Fruit fly (Drosophila melanogaster) whole organism, prepupa: ENCODE measurements around the gene temp.
A peak's percentile ranks its signal among the peaks of the same experiment; 100 is the strongest.

Experiments
- Blimp-1 ChIP-seq: fragments of 200-800 bp; sonication (Bioruptor generic); optimal IDR thresholded peaks from 3 replicates; lab custom pipeline; 2017; ENCODE audit warnings: missing biosample characterization, missing genetic modification characterization, mild to moderate bottlenecking, moderate library complexity, missing genetic modification reagents
- CG10631 ChIP-seq: fragments of 200-800 bp; sonication (Bioruptor generic); optimal IDR thresholded peaks from 2 replicates; lab custom pipeline; 2016; ENCODE audit warnings: missing biosample characterization, missing genetic modification characterization
- CG15336 ChIP-seq: fragments of 200-800 bp; sonication (Bioruptor generic); IDR thresholded peaks from 2 replicates; pipeline ENCODE4 v1.3.6; 2022; ENCODE audit warnings: missing biosample characterization, missing genetic modification characterization
- CG1621 ChIP-seq: fragments of 200-800 bp; sonication (Bioruptor generic); optimal IDR thresholded peaks from 3 replicates; lab custom pipeline; 2018; ENCODE audit warnings: missing biosample characterization, mild to moderate bottlenecking, missing genetic modification characterization
- CG16779 ChIP-seq: fragments of 200-800 bp; sonication (Bioruptor generic); optimal IDR thresholded peaks from 3 replicates; lab custom pipeline; 2017; ENCODE audit warnings: missing biosample characterization, mild to moderate bottlenecking, missing genetic modification characterization
- CG3032 ChIP-seq: fragments of 200-800 bp; optimal IDR thresholded peaks from 2 replicates; lab custom pipeline; 2019; ENCODE audit warnings: missing biosample characterization, mild to moderate bottlenecking, missing genetic modification characterization, moderate library complexity
- CG32006 ChIP-seq: fragments of 200-800 bp; sonication (Bioruptor generic); optimal IDR thresholded peaks from 3 replicates; lab custom pipeline; 2017; ENCODE audit warnings: missing biosample characterization, mild to moderate bottlenecking, missing genetic modification characterization
- CG34406 ChIP-seq: fragments of 200-800 bp; sonication (Bioruptor generic); optimal IDR thresholded peaks from 3 replicates; lab custom pipeline; 2016; ENCODE audit warnings: missing biosample characterization, missing genetic modification characterization
- CG3919 ChIP-seq: fragments of 200-800 bp; sonication (Bioruptor generic); optimal IDR thresholded peaks from 3 replicates; lab custom pipeline; 2016; ENCODE audit warnings: missing biosample characterization, missing genetic modification characterization
- CG4318 ChIP-seq: fragments of 200-800 bp; sonication (Bioruptor generic); optimal IDR thresholded peaks from 3 replicates; lab custom pipeline; 2017; ENCODE audit warnings: missing biosample characterization, mild to moderate bottlenecking, missing genetic modification characterization
- CG6163 ChIP-seq: fragments of 200-800 bp; sonication (Bioruptor generic); IDR thresholded peaks from 3 replicates; pipeline ENCODE4 v1.3.6; 2022; ENCODE audit warnings: missing biosample characterization, missing genetic modification characterization
- CG6276 ChIP-seq: fragments of 200-800 bp; sonication (Bioruptor generic); optimal IDR thresholded peaks from 2 replicates; lab custom pipeline; 2017; ENCODE audit warnings: missing biosample characterization, mild to moderate bottlenecking, missing genetic modification characterization
- CG6792 ChIP-seq: fragments of 200-800 bp; sonication (Bioruptor generic); optimal IDR thresholded peaks from 3 replicates; lab custom pipeline; 2016; ENCODE audit warnings: missing biosample characterization, missing genetic modification characterization
- CG6854 ChIP-seq: fragments of 200-800 bp; sonication (Bioruptor generic); optimal IDR thresholded peaks from 2 replicates; lab custom pipeline; 2017; ENCODE audit warnings: missing biosample characterization, mild to moderate bottlenecking, missing genetic modification characterization
- CG7368 ChIP-seq: fragments of 200-800 bp; sonication (Bioruptor generic); optimal IDR thresholded peaks from 3 replicates; lab custom pipeline; 2016; ENCODE audit warnings: missing biosample characterization, missing genetic modification characterization
- CG8119 ChIP-seq: fragments of 200-800 bp; sonication (Bioruptor generic); IDR thresholded peaks from 3 replicates; pipeline ENCODE4 v1.3.6; 2022; ENCODE audit warnings: missing biosample characterization, missing genetic modification characterization
- CG8319 ChIP-seq: fragments of 200-800 bp; sonication (Bioruptor generic); optimal IDR thresholded peaks from 3 replicates; lab custom pipeline; 2016; ENCODE audit warnings: missing biosample characterization, missing genetic modification characterization
- Eip75B ChIP-seq: fragments of 200-800 bp; sonication (Bioruptor generic); optimal IDR thresholded peaks from 3 replicates; lab custom pipeline; 2016; ENCODE audit warnings: missing biosample characterization, missing genetic modification characterization
- Eip78C ChIP-seq: fragments of 200-800 bp; sonication (Bioruptor generic); peaks from one replicate; lab custom pipeline; 2016; ENCODE audit warnings: missing biosample characterization, missing genetic modification characterization
- Ets21C ChIP-seq: fragments of 200-800 bp; sonication (Bioruptor generic); optimal IDR thresholded peaks from 3 replicates; lab custom pipeline; 2016; ENCODE audit warnings: missing biosample characterization, missing genetic modification characterization
- Ets96B ChIP-seq: fragments of 200-800 bp; optimal IDR thresholded peaks from 2 replicates; lab custom pipeline; 2019; ENCODE audit warnings: missing biosample characterization, mild to moderate bottlenecking, missing genetic modification characterization, moderate library complexity
- Hr39 ChIP-seq: fragments of 200-800 bp; sonication (Bioruptor generic); optimal IDR thresholded peaks from 2 replicates; lab custom pipeline; 2016; ENCODE audit warnings: missing biosample characterization, missing genetic modification characterization
- Hr4 ChIP-seq: fragments of 200-800 bp; sonication (Bioruptor generic); optimal IDR thresholded peaks from 3 replicates; lab custom pipeline; 2016; ENCODE audit warnings: missing biosample characterization, missing genetic modification characterization
- Lpt ChIP-seq: fragments of 200-800 bp; sonication (Bioruptor generic); optimal IDR thresholded peaks from 3 replicates; lab custom pipeline; 2016; ENCODE audit warnings: missing biosample characterization, missing genetic modification characterization
- OdsH ChIP-seq: fragments of 200-800 bp; sonication (Bioruptor generic); optimal IDR thresholded peaks from 3 replicates; lab custom pipeline; 2016; ENCODE audit warnings: missing biosample characterization, missing genetic modification characterization
- Sox102F ChIP-seq: fragments of 200-800 bp; sonication (Bioruptor generic); optimal IDR thresholded peaks from 2 replicates; lab custom pipeline; 2016; ENCODE audit warnings: missing biosample characterization, mild to moderate bottlenecking, missing genetic modification characterization
- achi ChIP-seq: fragments of 200-800 bp; sonication (Bioruptor generic); optimal IDR thresholded peaks from 3 replicates; lab custom pipeline; 2016; ENCODE audit warnings: missing biosample characterization, missing genetic modification characterization
- dac ChIP-seq: fragments of 200-800 bp; sonication (Bioruptor generic); optimal IDR thresholded peaks from 2 replicates; lab custom pipeline; 2017; ENCODE audit warnings: missing biosample characterization, mild to moderate bottlenecking, missing genetic modification characterization
- eg ChIP-seq: fragments of 200-800 bp; sonication (Bioruptor generic); IDR thresholded peaks from 3 replicates; pipeline ENCODE4 v1.3.6; 2022; ENCODE audit warnings: missing biosample characterization, missing genetic modification characterization
- fd59A ChIP-seq: fragments of 200-800 bp; sonication (Bioruptor generic); optimal IDR thresholded peaks from 2 replicates; lab custom pipeline; 2017; ENCODE audit warnings: missing biosample characterization, mild to moderate bottlenecking, missing genetic modification characterization, missing genetic modification reagents
- fd85E ChIP-seq: fragments of 200-800 bp; sonication (Bioruptor generic); optimal IDR thresholded peaks from 3 replicates; lab custom pipeline; 2016; ENCODE audit warnings: missing biosample characterization, missing genetic modification characterization
- fkh ChIP-seq: fragments of 200-800 bp; sonication (Bioruptor generic); optimal IDR thresholded peaks from 3 replicates; lab custom pipeline; 2017; ENCODE audit warnings: missing biosample characterization, mild to moderate bottlenecking, missing genetic modification characterization, moderate library complexity
- salr ChIP-seq, 2 experiments: fragments of 200-800 bp; sonication (Bioruptor generic); optimal IDR thresholded peaks; 3 replicates each; lab custom pipeline; 2016 to 2018; ENCODE audit warnings: missing biosample characterization in 2 of 2, missing genetic modification characterization in 2 of 2, mild to moderate bottlenecking in 1 of 2
- spab ChIP-seq: fragments of 200-800 bp; sonication (Bioruptor generic); optimal IDR thresholded peaks from 2 replicates; lab custom pipeline; 2017; ENCODE audit warnings: missing biosample characterization, mild to moderate bottlenecking, missing genetic modification characterization, missing genetic modification reagents
- ss ChIP-seq, 2 experiments: fragments of 200-800 bp; sonication (Bioruptor generic); optimal IDR thresholded peaks; 2 replicates in 1 of 2; 3 replicates in 1 of 2; lab custom pipeline; 2017 to 2018; ENCODE audit warnings: mild to moderate bottlenecking in 2 of 2, missing biosample characterization in 2 of 2, missing genetic modification characterization in 2 of 2, moderate library complexity in 1 of 2
- svp ChIP-seq: fragments of 200-800 bp; sonication (Bioruptor generic); peaks from one replicate; lab custom pipeline; 2016; ENCODE audit warnings: missing biosample characterization, missing genetic modification characterization
- vri ChIP-seq: fragments of 200-800 bp; sonication (Bioruptor generic); optimal IDR thresholded peaks from 3 replicates; lab custom pipeline; 2016; ENCODE audit warnings: missing biosample characterization, mild to moderate bottlenecking, missing genetic modification characterization

The temp gene

DNA sequence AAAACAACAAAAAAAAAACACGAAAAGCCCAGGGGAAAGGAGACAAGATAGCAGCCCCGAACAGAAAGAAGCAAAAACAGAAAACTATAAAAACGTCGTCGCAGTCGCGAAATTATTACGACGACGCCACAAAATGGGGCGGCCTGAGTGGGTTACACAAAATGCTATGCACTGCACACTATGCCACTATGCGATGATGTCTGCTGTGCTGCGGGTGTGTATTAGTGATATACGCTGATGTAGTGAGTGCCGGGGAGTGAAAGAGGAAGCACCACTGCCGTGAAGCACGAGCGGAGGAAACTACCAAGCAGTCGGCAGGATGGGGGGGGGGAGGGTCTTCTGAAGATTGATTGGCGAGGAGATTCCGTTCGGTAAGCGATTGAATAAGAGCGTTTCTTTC is 24.7 kb upstream of the temp start:
- TF ChIP-seq Sox102F (GFP tag; lab: Kevin White, UChicago) (no peak), CG32006 (GFP tag; lab: Kevin White, UChicago) (no peak), dac (GFP tag; lab: Kevin White, UChicago) (no peak), CG1621 (tag; lab: Kevin White, UChicago) (no peak), eg (GFP tag; lab: Robert Waterston, UW) (peak; percentile 52; the same call in 2 of the 3 replicates), CG8119 (GFP tag; lab: Robert Waterston, UW) (0 out of 3 replicates have a peak, but pooled peaks have one; percentile 42), Eip78C (no peak), ss (GFP tag; optimal IDR thresholded peaks at IDR 0.05; lab: Kevin White, UChicago) (peak in 1 of 2 experiments; percentile 8), CG6163 (GFP tag; lab: Robert Waterston, UW) (peak; percentile 48; the same call in 2 of the 3 replicates), CG15336 (peak; percentile 31; the same call in 1 of the 2 replicates), CG6276 (GFP tag; lab: Kevin White, UChicago) (peak; percentile 18)

DNA sequence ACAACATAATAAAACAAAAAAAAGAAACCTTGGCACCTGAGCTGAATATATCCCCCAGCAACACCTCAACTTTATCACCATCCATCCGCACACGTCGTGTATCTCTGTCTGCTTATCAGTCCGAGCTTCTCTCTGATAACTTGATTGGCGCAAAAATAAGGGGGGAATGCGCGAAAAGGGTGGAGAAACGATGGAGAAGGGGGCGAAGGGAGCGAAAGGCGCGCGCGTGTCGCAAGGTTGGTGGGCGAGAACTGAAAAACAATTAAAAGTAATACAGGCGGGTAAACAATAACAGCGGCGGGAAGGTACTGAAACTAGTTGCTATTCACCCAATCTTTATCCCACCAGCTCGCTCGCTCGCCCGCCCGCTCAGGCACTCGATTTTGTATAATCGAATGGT is 23.9 kb upstream of the temp start:
- TF ChIP-seq Eip78C (peak; percentile 52), vri (peak; percentile 19), fkh (peak; percentile 38), ss (GFP tag; optimal IDR thresholded peaks at IDR 0.05; lab: Kevin White, UChicago) (no peak), CG7368 (no peak)

DNA sequence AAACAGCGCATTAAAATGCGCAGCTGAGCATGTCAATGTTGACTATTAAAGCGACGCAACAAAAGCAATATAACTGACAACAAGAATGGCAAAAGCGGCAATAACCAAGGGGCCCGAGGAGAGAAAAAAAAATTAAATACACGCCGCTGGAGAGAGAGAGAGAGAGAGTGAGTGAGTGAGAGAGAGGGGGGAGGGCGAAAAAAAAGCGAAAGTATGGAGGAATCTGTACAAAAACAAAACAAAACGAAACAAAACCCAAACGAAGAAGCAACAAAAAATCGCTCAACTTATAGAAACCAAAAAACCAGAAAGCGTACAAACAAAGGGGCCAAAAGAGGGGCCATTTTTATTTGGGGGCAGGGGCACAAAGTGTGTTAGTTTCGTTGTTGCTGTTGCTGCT is 21.2 kb upstream of the temp start:
- TF ChIP-seq CG34406 (GFP tag; lab: Kevin White, UChicago) (peak; percentile 15), CG6276 (GFP tag; lab: Kevin White, UChicago) (peak; percentile 0), fd59A (GFP tag; lab: Kevin White, UChicago) (no peak), CG8119 (GFP tag; lab: Robert Waterston, UW) (peak; percentile 54; the same call in 1 of the 3 replicates), Eip78C (peak; percentile 10), eg (GFP tag; lab: Robert Waterston, UW) (0 out of 3 replicates have a peak, but pooled peaks have one; percentile 26), CG6854 (GFP tag; lab: Kevin White, UChicago) (peak; percentile 15), CG6163 (GFP tag; lab: Robert Waterston, UW) (0 out of 3 replicates have a peak, but pooled peaks have one; percentile 50), ss (GFP tag; optimal IDR thresholded peaks at IDR 0.05; lab: Kevin White, UChicago) (peak; percentile 17 to 32), Lpt (GFP tag; lab: Kevin White, UChicago) (peak; percentile 29), CG3919 (peak; percentile 1), fkh (no peak), CG6792 (GFP tag; lab: Kevin White, UChicago) (peak; percentile 17), CG15336 (no peak), Blimp-1 (GFP tag; lab: Kevin White, UChicago) (peak; percentile 95), CG16779 (tag; lab: Kevin White, UChicago) (no peak), achi (GFP tag; lab: Kevin White, UChicago) (peak; percentile 14), CG8319 (no peak)

DNA sequence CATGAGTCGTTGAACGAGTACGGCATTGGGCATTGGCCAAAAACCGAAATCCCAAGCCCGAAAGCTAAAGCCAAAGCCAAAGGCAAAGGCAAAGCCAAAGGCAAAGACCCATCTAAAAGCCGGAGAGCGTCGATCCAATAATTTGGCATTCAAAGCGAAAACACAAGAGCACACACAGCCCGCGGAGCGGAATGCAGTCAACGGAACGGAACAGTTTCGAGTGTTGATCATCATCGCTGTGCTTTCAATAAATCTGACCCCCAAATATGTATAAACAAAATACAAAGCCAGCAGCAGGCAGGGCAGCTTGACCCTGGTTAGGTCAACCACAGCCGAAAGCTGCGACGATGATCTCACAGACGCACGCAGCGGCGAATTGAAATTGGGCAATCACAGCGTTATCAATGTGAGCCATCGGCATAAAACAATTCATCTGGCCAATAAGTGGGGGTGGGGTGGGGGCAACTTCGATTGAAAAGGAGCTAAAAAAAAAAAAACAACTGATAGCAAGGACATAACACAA is 16.5 kb upstream of the temp start:
- no peak for TF ChIP-seq CG1621 (tag; lab: Kevin White, UChicago)
- TF ChIP-seq Eip75B (GFP tag; lab: Kevin White, UChicago) = no peak
- peak; percentile 80 for TF ChIP-seq svp

DNA sequence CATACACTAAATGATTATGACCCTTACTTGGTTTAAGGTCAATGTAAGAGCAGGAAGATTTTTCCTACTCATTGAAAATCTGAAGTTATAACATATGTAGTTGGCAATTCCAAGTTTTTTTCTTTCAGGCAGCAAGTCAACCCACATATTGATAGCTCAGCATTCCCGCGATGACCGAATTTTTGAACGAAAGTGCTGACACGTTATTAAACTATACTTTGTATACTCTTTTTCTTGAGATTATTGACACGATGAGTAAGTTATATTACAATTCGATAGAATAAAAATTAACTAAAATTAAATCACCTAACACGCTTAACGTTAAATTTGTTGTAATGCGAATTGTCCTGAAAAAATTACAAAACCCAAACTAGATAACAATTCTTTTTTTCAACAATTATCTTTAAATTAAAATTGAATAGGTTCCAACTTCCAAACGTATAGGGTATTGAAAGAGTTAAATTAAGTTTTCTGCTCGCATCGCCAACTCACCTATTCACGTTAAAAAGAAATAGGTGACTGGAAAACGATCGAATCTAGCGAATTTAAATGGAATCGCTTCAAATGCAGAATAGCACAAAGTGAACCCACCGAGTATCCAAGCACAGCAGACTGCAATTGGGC is 13.0 kb upstream of the temp start, which contains the start of gene Vml:
Gene Vml, plus strand, starts transcription at position 574 of the 624 bp plus-strand sequence.
- TF ChIP-seq svp (no peak), dac (GFP tag; lab: Kevin White, UChicago) (no peak), CG10631 (GFP tag; lab: Kevin White, UChicago) (no peak), CG6854 (GFP tag; lab: Kevin White, UChicago) (no peak), salr (GFP tag; optimal IDR thresholded peaks at IDR 0.05; lab: Kevin White, UChicago) (no peak), Eip78C (no peak), Hr39 (GFP tag; lab: Kevin White, UChicago) (no peak), fd85E (GFP tag; lab: Kevin White, UChicago) (no peak), CG3032 (no peak), CG3919 (no peak), Hr4 (GFP tag; lab: Kevin White, UChicago) (no peak), CG6276 (GFP tag; lab: Kevin White, UChicago) (no peak), CG4318 (GFP tag; lab: Kevin White, UChicago) (no peak), spab (no peak), Ets21C (GFP tag; lab: Kevin White, UChicago) (no peak), OdsH (no peak), ss (GFP tag; optimal IDR thresholded peaks at IDR 0.05; lab: Kevin White, UChicago) (no peak), Ets96B (tag; lab: Kevin White, UChicago) (no peak)
- TF ChIP-seq, all 60 proteins: peak for 0
